Fruit fly (Drosophila melanogaster) whole organism, adult: Measurements from ENCODE around the gene Spn28F.

Experiments used
- CG11617 ChIP-seq: fragments of 200-800 bp; sonication (Bioruptor generic); optimal IDR thresholded peaks from 2 replicates; lab custom pipeline; 2017; ENCODE audit warnings: mild to moderate bottlenecking, missing biosample characterization, missing genetic modification reagents, missing genetic modification characterization
- CG12768 ChIP-seq: fragments of 200-800 bp; sonication (Bioruptor generic); optimal IDR thresholded peaks from 2 replicates; lab custom pipeline; 2017; ENCODE audit warnings: missing biosample characterization, missing genetic modification characterization, mild to moderate bottlenecking, moderate library complexity, missing genetic modification reagents
- CG14711 ChIP-seq: fragments of 200-800 bp; sonication (Bioruptor generic); optimal IDR thresholded peaks from 2 replicates; lab custom pipeline; 2018; ENCODE audit warnings: missing biosample characterization, mild to moderate bottlenecking, missing genetic modification characterization, moderate library complexity
- CG1620 ChIP-seq: fragments of 200-800 bp; sonication (Bioruptor generic); optimal IDR thresholded peaks from 2 replicates; lab custom pipeline; 2016; ENCODE audit warnings: missing biosample characterization, missing genetic modification characterization
- CG33017 ChIP-seq: fragments of 200-800 bp; sonication (Bioruptor generic); optimal IDR thresholded peaks from 2 replicates; lab custom pipeline; 2018; ENCODE audit warnings: missing biosample characterization, mild to moderate bottlenecking, missing genetic modification characterization, moderate library complexity
- CG5204 ChIP-seq: fragments of 200-800 bp; sonication (Bioruptor generic); optimal IDR thresholded peaks from 2 replicates; lab custom pipeline; 2016; ENCODE audit warnings: missing biosample characterization, missing genetic modification characterization
- CG7045 ChIP-seq: fragments of 200-800 bp; sonication (Bioruptor generic); optimal IDR thresholded peaks from 2 replicates; lab custom pipeline; 2017; ENCODE audit warnings: missing biosample characterization, mild to moderate bottlenecking, missing genetic modification characterization
- CG7101 ChIP-seq: fragments of 200-800 bp; sonication (Bioruptor generic); optimal IDR thresholded peaks from 2 replicates; lab custom pipeline; 2018; ENCODE audit warnings: missing biosample characterization, mild to moderate bottlenecking, missing genetic modification characterization, moderate library complexity
- Clk ChIP-seq: fragments of 200-800 bp; sonication (Bioruptor generic); optimal IDR thresholded peaks from 2 replicates; lab custom pipeline; 2017; ENCODE audit warnings: missing biosample characterization, missing genetic modification characterization
- Crg-1 ChIP-seq: fragments of 200-800 bp; sonication (Bioruptor generic); optimal IDR thresholded peaks from 2 replicates; lab custom pipeline; 2016; ENCODE audit warnings: missing biosample characterization, missing genetic modification characterization
- Hr96 ChIP-seq: fragments of 200-800 bp; sonication (Bioruptor generic); optimal IDR thresholded peaks from 2 replicates; lab custom pipeline; 2016; ENCODE audit warnings: missing biosample characterization, missing genetic modification characterization
- Mnt ChIP-seq: fragments of 200-800 bp; sonication (Bioruptor generic); optimal IDR thresholded peaks from 2 replicates; lab custom pipeline; 2016; ENCODE audit warnings: missing biosample characterization, mild to moderate bottlenecking, missing genetic modification characterization
- bab1 ChIP-seq: fragments of 200-800 bp; sonication (Bioruptor generic); optimal IDR thresholded peaks from 3 replicates; lab custom pipeline; 2019; ENCODE audit warnings: missing biosample characterization, mild to moderate bottlenecking, missing genetic modification characterization, moderate library complexity
- cic ChIP-seq: fragments of 200-800 bp; sonication (Bioruptor generic); optimal IDR thresholded peaks from 2 replicates; lab custom pipeline; 2017; ENCODE audit warnings: missing biosample characterization, mild to moderate bottlenecking, missing genetic modification characterization, moderate library complexity
- cnc ChIP-seq, 2 experiments: fragments of >200 bp; optimal IDR thresholded peaks; 2 replicates each; lab custom pipeline; 2017
- kay ChIP-seq: fragments of 200-800 bp; sonication (Bioruptor generic); peaks from one replicate; lab custom pipeline; 2016; ENCODE audit warnings: missing biosample characterization, missing genetic modification characterization, borderline replicate concordance
- ovo ChIP-seq: fragments of 200-800 bp; sonication (Bioruptor generic); optimal IDR thresholded peaks from 2 replicates; lab custom pipeline; 2016; ENCODE audit warnings: missing biosample characterization, missing genetic modification characterization
- pad ChIP-seq: fragments of 200-800 bp; sonication (Bioruptor generic); optimal IDR thresholded peaks from 3 replicates; lab custom pipeline; 2017; ENCODE audit warnings: missing biosample characterization, missing genetic modification characterization, mild to moderate bottlenecking, moderate library complexity, missing genetic modification reagents
- tj ChIP-seq: fragments of 200-800 bp; sonication (Bioruptor generic); optimal IDR thresholded peaks from 3 replicates; lab custom pipeline; 2017; ENCODE audit warnings: missing biosample characterization, mild to moderate bottlenecking, missing genetic modification characterization, moderate library complexity
- toe ChIP-seq: fragments of 200-800 bp; sonication (Bioruptor generic); optimal IDR thresholded peaks from 2 replicates; lab custom pipeline; 2016; ENCODE audit warnings: missing biosample characterization, missing genetic modification characterization

Spn28F gene

dm6 chr2L:8212666-8213270, 28.8 kb downstream of the Spn28F start, which contains the start of the genes CG8372 and CG8360:
Gene CG8372, minus strand, starts transcription at chr2L:8212902.
Gene CG8360, plus strand, starts transcription at chr2L:8212959.
- TF ChIP-seq CG14711 (tag; lab: Kevin White, UChicago) = peak; percentile 96
- TF ChIP-seq CG7101 (tag; lab: Kevin White, UChicago) = peak; percentile 99
- peak; percentile 99 for TF ChIP-seq CG33017 (tag; lab: Kevin White, UChicago)
- peak; percentile 99 for TF ChIP-seq Hr96
- TF ChIP-seq Crg-1 = peak; percentile 99
- peak; percentile 92 for TF ChIP-seq pad (GFP tag; lab: Kevin White, UChicago)
- TF ChIP-seq cnc (optimal IDR thresholded peaks at IDR 0.05; lab: Kevin White, UChicago) = no peak
- TF ChIP-seq bab1 (GFP tag; lab: Kevin White, UChicago) = peak; percentile 98
- TF ChIP-seq CG1620 (GFP tag; lab: Kevin White, UChicago) = peak; percentile 99
- TF ChIP-seq CG7045 (GFP tag; lab: Kevin White, UChicago) = peak; percentile 99
- peak; percentile 95 for TF ChIP-seq kay
- TF ChIP-seq tj = peak; percentile 92
- peak; percentile 99 for TF ChIP-seq CG5204 (GFP tag; lab: Kevin White, UChicago)
- peak; percentile 99 for TF ChIP-seq toe (GFP tag; lab: Kevin White, UChicago)
- TF ChIP-seq cic (GFP tag; lab: Kevin White, UChicago) = peak; percentile 96
- TF ChIP-seq CG11617 (GFP tag; lab: Kevin White, UChicago) = peak; percentile 98
- peak; percentile 98 for TF ChIP-seq Mnt
- peak; percentile 99 for TF ChIP-seq CG12768
- peak; percentile 98 for TF ChIP-seq ovo (GFP tag; lab: Kevin White, UChicago)
- TF ChIP-seq Clk = peak; percentile 98

DNA sequence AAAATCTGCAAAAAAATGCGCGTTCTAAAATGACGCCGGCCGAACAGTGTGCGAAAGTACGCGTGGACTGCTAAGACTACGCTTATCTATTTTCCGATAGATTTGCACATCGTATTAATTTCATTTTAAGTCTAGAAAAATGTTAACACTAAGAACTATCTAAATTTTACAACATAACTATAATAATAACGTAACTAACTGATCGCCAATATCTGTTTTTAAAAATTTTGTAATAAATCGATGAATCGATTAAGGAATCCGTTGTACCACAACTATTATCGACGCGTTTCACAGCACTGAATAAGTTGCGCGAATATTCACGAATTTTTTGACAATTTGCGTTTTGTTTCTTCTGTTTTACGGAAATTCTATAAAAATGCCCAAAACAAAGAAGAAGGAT, 30.5 kb downstream of the Spn28F start, which contains the start of gene Ssb-c31a:
Ssb-c31a (plus strand) TSS at position 278 of the 400 bp plus-strand sequence.
- TF ChIP-seq CG7045 (GFP tag; lab: Kevin White, UChicago) (peak; percentile 74), Clk (peak; percentile 42), cnc (optimal IDR thresholded peaks at IDR 0.05; lab: Kevin White, UChicago) (no peak), toe (GFP tag; lab: Kevin White, UChicago) (peak; percentile 87), bab1 (GFP tag; lab: Kevin White, UChicago) (peak; percentile 71), Mnt (peak; percentile 76), Crg-1 (peak; percentile 91), kay (peak; percentile 94), tj (peak; percentile 69), CG7101 (tag; lab: Kevin White, UChicago) (peak; percentile 83), pad (GFP tag; lab: Kevin White, UChicago) (peak; percentile 69), cic (GFP tag; lab: Kevin White, UChicago) (peak; percentile 50), CG11617 (GFP tag; lab: Kevin White, UChicago) (peak; percentile 74), CG33017 (tag; lab: Kevin White, UChicago) (peak; percentile 72), Hr96 (peak; percentile 75), CG12768 (peak; percentile 81), CG1620 (GFP tag; lab: Kevin White, UChicago) (peak; percentile 88), CG5204 (GFP tag; lab: Kevin White, UChicago) (peak; percentile 87), ovo (GFP tag; lab: Kevin White, UChicago) (peak; percentile 55), CG14711 (tag; lab: Kevin White, UChicago) (peak; percentile 61)

DNA sequence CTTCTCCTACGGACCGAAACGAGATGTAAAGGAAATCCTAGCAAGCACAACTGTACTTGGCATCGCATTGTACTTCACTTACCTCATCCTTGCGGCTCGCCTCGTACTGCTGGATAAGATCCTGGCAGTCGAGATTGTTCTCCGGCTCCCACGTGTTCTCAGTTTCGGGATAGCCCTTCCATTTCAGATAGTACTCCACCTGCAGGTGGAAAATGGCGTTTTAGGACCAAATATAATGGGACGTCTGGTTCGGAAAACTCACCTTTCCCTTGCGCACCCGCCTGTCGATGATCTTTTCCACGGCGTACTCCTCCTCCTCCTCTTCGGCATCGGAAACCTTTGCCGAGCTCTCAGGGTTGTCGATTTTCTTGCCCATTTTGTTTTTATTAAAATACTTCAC, 31.1 kb downstream of the Spn28F start:
- TF ChIP-seq CG5204 (GFP tag; lab: Kevin White, UChicago) = no peak
- TF ChIP-seq cic (GFP tag; lab: Kevin White, UChicago) = no peak
- no peak for TF ChIP-seq cnc (optimal IDR thresholded peaks at IDR 0.05; lab: Kevin White, UChicago)
- TF ChIP-seq Hr96 = no peak
- TF ChIP-seq pad (GFP tag; lab: Kevin White, UChicago) = no peak
- no peak for TF ChIP-seq CG33017 (tag; lab: Kevin White, UChicago)
- no peak for TF ChIP-seq ovo (GFP tag; lab: Kevin White, UChicago)
- no peak for TF ChIP-seq toe (GFP tag; lab: Kevin White, UChicago)
- no peak for TF ChIP-seq tj
- TF ChIP-seq CG1620 (GFP tag; lab: Kevin White, UChicago) = no peak
- TF ChIP-seq Clk = no peak
- no peak for TF ChIP-seq Mnt
- no peak for TF ChIP-seq CG7045 (GFP tag; lab: Kevin White, UChicago)
- no peak for TF ChIP-seq bab1 (GFP tag; lab: Kevin White, UChicago)

DNA sequence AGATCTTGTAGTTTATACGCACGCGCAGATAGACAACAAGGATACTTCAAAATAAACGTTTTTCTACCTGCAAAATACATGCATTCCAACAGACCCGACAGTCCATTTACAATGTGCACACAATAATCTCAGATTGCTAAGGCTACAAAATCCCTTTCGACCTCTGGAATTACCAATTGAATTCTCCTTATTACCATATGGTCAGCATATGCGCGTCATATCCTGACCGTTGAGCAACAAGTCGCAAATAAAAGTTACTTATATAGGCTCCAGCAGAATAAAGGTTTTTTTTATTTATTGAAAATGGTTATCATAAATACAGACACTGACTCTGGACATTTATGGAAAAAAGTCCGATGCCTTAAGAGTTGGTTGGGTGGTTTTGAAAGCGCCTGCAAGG, 32.2 kb downstream of the Spn28F start:
- TF ChIP-seq kay = peak; percentile 88
- no peak for TF ChIP-seq CG5204 (GFP tag; lab: Kevin White, UChicago)
- TF ChIP-seq tj = no peak

dm6 chr2L:8205871-8206270, 35.7 kb downstream of the Spn28F start, which contains the start of gene CG8419:
Gene CG8419, plus strand, starts transcription at chr2L:8206171.
- no peak for TF ChIP-seq tj
- no peak for TF ChIP-seq Crg-1
- TF ChIP-seq CG7045 (GFP tag; lab: Kevin White, UChicago) = no peak
- TF ChIP-seq Mnt = no peak
- TF ChIP-seq pad (GFP tag; lab: Kevin White, UChicago) = no peak
- no peak for TF ChIP-seq kay
- no peak for TF ChIP-seq CG33017 (tag; lab: Kevin White, UChicago)
- TF ChIP-seq CG5204 (GFP tag; lab: Kevin White, UChicago) = no peak
- TF ChIP-seq toe (GFP tag; lab: Kevin White, UChicago) = no peak

- TF ChIP-seq CG14711 (tag; lab: Kevin White, UChicago) (peak; percentile 92), CG5204 (GFP tag; lab: Kevin White, UChicago) (peak; percentile 84), ovo (GFP tag; lab: Kevin White, UChicago) (peak; percentile 83), Crg-1 (peak; percentile 84), tj (peak; percentile 75), CG7045 (GFP tag; lab: Kevin White, UChicago) (peak; percentile 99), kay (peak; percentile 58), Clk (peak; percentile 93), bab1 (GFP tag; lab: Kevin White, UChicago) (peak; percentile 100), Mnt (peak; percentile 77), CG33017 (tag; lab: Kevin White, UChicago) (peak; percentile 98), cic (GFP tag; lab: Kevin White, UChicago) (peak; percentile 98), pad (GFP tag; lab: Kevin White, UChicago) (peak; percentile 87), cnc (optimal IDR thresholded peaks at IDR 0.05; lab: Kevin White, UChicago) (no peak), Hr96 (peak; percentile 97), CG7101 (tag; lab: Kevin White, UChicago) (peak; percentile 96), CG1620 (GFP tag; lab: Kevin White, UChicago) (peak; percentile 56), CG12768 (peak; percentile 96), CG11617 (GFP tag; lab: Kevin White, UChicago) (peak; percentile 96), toe (GFP tag; lab: Kevin White, UChicago) (peak; percentile 96)
Observed at dm6 chr2L:8204996-8205567, 36.5 kb downstream of the Spn28F start, which contains the start of gene SLC5A11. Gene SLC5A11, minus strand, starts transcription at chr2L:8205132.
